Fruit fly (Drosophila melanogaster) whole organism, embryonic: ENCODE measurements around the gene CG43294.

Experiments used
- Atf-2 ChIP-seq: fragments of 200-800 bp; sonication (Bioruptor generic); optimal IDR thresholded peaks from 2 replicates; lab custom pipeline; 2016; ENCODE audit warnings: missing biosample characterization, missing genetic modification characterization
- CG13424 ChIP-seq: fragments of 200-800 bp; sonication (Bioruptor generic); optimal IDR thresholded peaks from 2 replicates; lab custom pipeline; 2019; ENCODE audit warnings: missing biosample characterization, mild to moderate bottlenecking, missing genetic modification characterization, moderate library complexity
- CG13624 ChIP-seq: fragments of 200-800 bp; sonication (Bioruptor generic); optimal IDR thresholded peaks from 2 replicates; lab custom pipeline; 2016; ENCODE audit warnings: missing biosample characterization, missing genetic modification characterization
- CG4854 ChIP-seq: fragments of 200-800 bp; sonication (Bioruptor generic); optimal IDR thresholded peaks from 2 replicates; lab custom pipeline; 2016; ENCODE audit warnings: missing biosample characterization, missing genetic modification characterization, inconsistent platforms
- tx ChIP-seq: fragments of 200-800 bp; sonication (Bioruptor generic); optimal IDR thresholded peaks from 2 replicates; lab custom pipeline; 2016; ENCODE audit warnings: missing biosample characterization, missing genetic modification characterization

DNA sequence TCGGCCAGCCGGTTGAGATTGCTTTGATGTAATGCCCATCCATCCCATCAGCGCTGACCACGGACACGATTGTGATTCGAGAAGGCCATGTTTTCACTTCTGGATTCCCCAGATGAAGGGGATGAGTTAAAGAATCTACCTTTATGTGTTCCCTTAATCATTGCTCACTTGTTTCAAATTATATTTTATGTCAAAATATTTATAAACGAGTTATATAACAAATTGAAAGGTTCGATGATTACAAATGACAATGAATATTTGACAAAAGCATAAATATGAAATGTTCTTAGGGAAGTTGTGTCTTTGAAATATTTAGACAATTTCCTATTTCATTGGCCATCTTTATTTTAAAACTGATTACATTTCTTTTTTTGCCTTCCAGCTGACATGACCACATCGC lies 26.5 kb upstream of the CG43294 start:
- TF ChIP-seq tx (GFP tag; lab: Kevin White, UChicago) (no peak), CG4854 (no peak), Atf-2 (GFP tag; lab: Kevin White, UChicago) (no peak), CG13624 (GFP tag; lab: Kevin White, UChicago) (no peak), CG13424 (tag; lab: Kevin White, UChicago) (no peak)
